Worm (Caenorhabditis elegans) whole organism, L3 larva: Measurements from ENCODE around the gene ztf-18.

Experiments
- ZK546.5 ChIP-seq: sonication (generic microtip); optimal IDR thresholded peaks from 2 replicates; lab custom pipeline; 2017; ENCODE audit warnings: missing biosample characterization, missing genetic modification characterization
- aly-2 ChIP-seq: fragments of 150-350 bp; optimal IDR thresholded peaks from 2 replicates; lab custom pipeline; 2014; ENCODE audit warnings: missing biosample characterization, missing genetic modification characterization
- ama-1 ChIP-seq: fragments of 150-350 bp; optimal IDR thresholded peaks from 2 replicates; lab custom pipeline; 2018
- ceh-28 ChIP-seq: fragments of 150-350 bp; optimal IDR thresholded peaks from 2 replicates; lab custom pipeline; 2014; ENCODE audit warnings: missing biosample characterization, missing genetic modification reagents, missing genetic modification characterization
- egl-27 ChIP-seq: sonication (generic microtip); optimal IDR thresholded peaks from 4 replicates; lab custom pipeline; 2017; ENCODE audit warnings: missing biosample characterization, missing genetic modification reagents, missing genetic modification characterization
- egl-5 ChIP-seq: fragments of 150-350 bp; optimal IDR thresholded peaks from 2 replicates; lab custom pipeline; 2017; ENCODE audit warnings: missing biosample characterization, missing genetic modification reagents, missing genetic modification characterization, inconsistent platforms
- elt-1 ChIP-seq: fragments of 150-350 bp; optimal IDR thresholded peaks from 2 replicates; lab custom pipeline; 2014; ENCODE audit warnings: missing biosample characterization, missing genetic modification characterization
- elt-2 ChIP-seq: sonication (generic microtip); optimal IDR thresholded peaks from 2 replicates; lab custom pipeline; 2016; ENCODE audit warnings: missing genetic modification reagents, mild to moderate bottlenecking, missing genetic modification characterization, missing compliant biosample characterization
- elt-3 ChIP-seq, 3 experiments: fragments of 150-350 bp in 1 of 3; sonication (generic microtip) in 2 of 3; optimal IDR thresholded peaks; 2 replicates in 2 of 3; 4 replicates in 1 of 3; lab custom pipeline; 2014 to 2017; ENCODE audit warnings: missing biosample characterization in 3 of 3, missing genetic modification characterization in 3 of 3
- eor-1 ChIP-seq, 2 experiments: fragments of 150-350 bp; optimal IDR thresholded peaks; 2 replicates each; lab custom pipeline; 2014 to 2018; ENCODE audit warnings: missing biosample characterization in 2 of 2, missing genetic modification characterization in 2 of 2
- fkh-2 ChIP-seq: fragments of 150-350 bp; optimal IDR thresholded peaks from 2 replicates; lab custom pipeline; 2014; ENCODE audit warnings: missing biosample characterization, missing genetic modification reagents, missing genetic modification characterization
- hmg-11 ChIP-seq: sonication (generic microtip); optimal IDR thresholded peaks from 2 replicates; lab custom pipeline; 2016; ENCODE audit warnings: missing genetic modification characterization, missing compliant biosample characterization
- lin-15B ChIP-seq: fragments of 150-350 bp; optimal IDR thresholded peaks from 2 replicates; lab custom pipeline; 2014; ENCODE audit warnings: missing biosample characterization, missing genetic modification characterization
- lin-39 ChIP-seq: fragments of 150-350 bp; optimal IDR thresholded peaks from 2 replicates; lab custom pipeline; 2018; ENCODE audit warnings: missing biosample characterization, missing genetic modification reagents, missing genetic modification characterization
- mml-1 ChIP-seq: fragments of 150-350 bp; sonication (generic microtip); optimal IDR thresholded peaks from 3 replicates; lab custom pipeline; 2014; ENCODE audit warnings: missing biosample characterization, missing genetic modification characterization
- nfya-1 ChIP-seq: sonication (generic microtip); optimal IDR thresholded peaks from 2 replicates; lab custom pipeline; 2017; ENCODE audit warnings: missing genetic modification characterization, mild to moderate bottlenecking, missing compliant biosample characterization, antibody characterized with exemption, moderate library complexity; ENCODE audit not compliant: insufficient read depth
- nhr-11 ChIP-seq: fragments of 150-350 bp; optimal IDR thresholded peaks from 2 replicates; lab custom pipeline; 2014; ENCODE audit warnings: missing biosample characterization, missing genetic modification characterization
- nhr-12 ChIP-seq: fragments of 150-350 bp; optimal IDR thresholded peaks from 2 replicates; lab custom pipeline; 2014; ENCODE audit warnings: missing biosample characterization, missing genetic modification characterization
- nhr-23 ChIP-seq: fragments of 150-350 bp; optimal IDR thresholded peaks from 2 replicates; lab custom pipeline; 2014; ENCODE audit warnings: missing biosample characterization, missing genetic modification reagents, missing genetic modification characterization
- nhr-237 ChIP-seq: fragments of 150-350 bp; optimal IDR thresholded peaks from 2 replicates; lab custom pipeline; 2014; ENCODE audit warnings: missing biosample characterization, missing genetic modification characterization
- nhr-25 ChIP-seq: sonication (generic microtip); optimal IDR thresholded peaks from 2 replicates; lab custom pipeline; 2017; ENCODE audit warnings: missing biosample characterization, missing genetic modification characterization
- nhr-43 ChIP-seq: sonication (generic microtip); optimal IDR thresholded peaks from 2 replicates; lab custom pipeline; 2016; ENCODE audit warnings: mild to moderate bottlenecking, missing genetic modification characterization, missing compliant biosample characterization; ENCODE audit not compliant: poor library complexity, severe bottlenecking
- nhr-67 ChIP-seq: fragments of 150-350 bp; optimal IDR thresholded peaks from 2 replicates; lab custom pipeline; 2014; ENCODE audit warnings: missing biosample characterization, missing genetic modification characterization
- nhr-76 ChIP-seq: fragments of 150-350 bp; sonication (generic microtip); optimal IDR thresholded peaks from 5 replicates; lab custom pipeline; 2014; ENCODE audit warnings: missing biosample characterization, missing genetic modification characterization
- pha-4 ChIP-seq: fragments of 150-350 bp; optimal IDR thresholded peaks from 2 replicates; lab custom pipeline; 2014; ENCODE audit warnings: missing biosample characterization, missing genetic modification reagents, missing genetic modification characterization
- pqm-1 ChIP-seq: fragments of 150-350 bp; optimal IDR thresholded peaks from 2 replicates; lab custom pipeline; 2017; ENCODE audit warnings: missing biosample characterization, missing genetic modification characterization, inconsistent platforms
- sea-2 ChIP-seq: fragments of 150-350 bp; sonication (generic microtip); optimal IDR thresholded peaks from 4 replicates; lab custom pipeline; 2014; ENCODE audit warnings: missing biosample characterization, missing genetic modification reagents, missing genetic modification characterization
- skn-1 ChIP-seq: fragments of 150-350 bp; optimal IDR thresholded peaks from 2 replicates; lab custom pipeline; 2014; ENCODE audit warnings: missing biosample characterization, missing genetic modification characterization
- unc-62 ChIP-seq: fragments of 150-350 bp; sonication (generic microtip); optimal IDR thresholded peaks from 4 replicates; lab custom pipeline; 2014; ENCODE audit warnings: missing biosample characterization, missing genetic modification reagents, missing genetic modification characterization
- zag-1 ChIP-seq: fragments of 150-350 bp; optimal IDR thresholded peaks from 2 replicates; lab custom pipeline; 2014; ENCODE audit warnings: missing biosample characterization, missing genetic modification characterization
- ztf-11 ChIP-seq: fragments of 150-350 bp; optimal IDR thresholded peaks from 2 replicates; lab custom pipeline; 2014; ENCODE audit warnings: missing biosample characterization, missing genetic modification characterization
- ztf-4 ChIP-seq: fragments of 150-350 bp; optimal IDR thresholded peaks from 2 replicates; lab custom pipeline; 2014; ENCODE audit warnings: missing biosample characterization, missing genetic modification characterization

Gene ztf-18

DNA sequence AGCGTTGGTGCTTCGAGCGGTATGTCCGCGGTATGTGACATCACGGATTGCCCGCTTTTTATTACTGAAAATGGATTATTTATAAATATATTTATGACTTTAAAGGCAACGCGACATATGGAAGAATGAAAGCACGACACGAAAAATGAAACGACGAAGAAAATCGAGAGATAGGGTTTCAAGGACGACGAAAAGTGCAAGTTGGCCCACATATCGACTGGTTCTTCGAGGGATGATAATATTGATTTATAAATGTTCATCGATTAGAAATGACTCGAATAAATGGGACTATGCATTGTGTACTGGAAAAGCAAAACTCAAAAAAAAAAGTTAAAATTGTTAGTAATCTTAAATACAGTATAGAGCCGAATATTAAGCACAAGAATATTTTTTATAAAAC lies 8.8 kb downstream of the ztf-18 start, which contains the start of gene zer-1:
TSS of gene zer-1 (minus strand) at position 68 of the 400 bp plus-strand sequence.
- TF ChIP-seq nhr-67 (tag; lab: Kevin White, UChicago) (no peak), egl-5 (tag; lab: Kevin White, UChicago) (no peak), lin-39 (tag; lab: Kevin White, UChicago) (no peak), ama-1 (lab: Kevin White, UChicago) (peak; percentile 21), skn-1 (tag; lab: Kevin White, UChicago) (no peak), eor-1 (tag; optimal IDR thresholded peaks at IDR 0.05; lab: Kevin White, UChicago) (no peak), mml-1 (tag; lab: Kevin White, UChicago) (no peak), nhr-23 (peak; percentile 37), ztf-11 (tag; lab: Kevin White, UChicago) (no peak), ceh-28 (tag; lab: Kevin White, UChicago) (peak; percentile 67), unc-62 (no peak), nhr-25 (tag; lab: Kevin White, UChicago) (peak; percentile 24), lin-15B (no peak), nhr-11 (tag; lab: Kevin White, UChicago) (no peak), nhr-43 (tag; lab: Kevin White, UChicago) (no peak), elt-2 (tag; lab: Kevin White, UChicago) (no peak)

DNA sequence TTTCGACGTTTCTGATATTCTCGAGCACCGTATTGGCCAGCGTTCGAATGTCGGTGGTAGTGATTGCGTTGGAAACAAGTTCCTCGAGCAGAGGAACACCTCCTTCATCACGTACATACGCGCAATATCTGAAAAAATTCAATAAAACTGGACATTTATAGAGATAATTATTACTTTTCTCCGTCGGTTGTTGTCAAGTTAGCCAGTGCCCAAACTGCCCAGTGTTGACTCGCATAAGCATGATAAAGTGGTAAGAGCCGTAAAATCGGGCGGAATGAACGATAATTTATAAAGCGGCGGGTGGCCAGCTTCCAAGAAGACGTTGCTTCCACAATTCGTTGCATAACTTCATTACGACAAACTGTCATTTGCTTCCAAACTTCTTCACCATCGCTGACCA lies 11.9 kb downstream of the ztf-18 start:
- no peak for TF ChIP-seq aly-2 (tag; lab: Kevin White, UChicago)
- TF ChIP-seq nfya-1 (tag; lab: Kevin White, UChicago) = no peak
- TF ChIP-seq sea-2 (GFP tag; lab: Kevin White, UChicago) = no peak
- TF ChIP-seq eor-1 (tag; optimal IDR thresholded peaks at IDR 0.05; lab: Kevin White, UChicago) = no peak
- no peak for TF ChIP-seq nhr-11 (tag; lab: Kevin White, UChicago)
- TF ChIP-seq elt-1 (tag; lab: Kevin White, UChicago) = no peak
- no peak for TF ChIP-seq elt-3 (tag; optimal IDR thresholded peaks at IDR 0.05; lab: Kevin White, UChicago)
- TF ChIP-seq mml-1 (tag; lab: Kevin White, UChicago) = no peak
- TF ChIP-seq ztf-4 (tag; lab: Kevin White, UChicago) = no peak

DNA sequence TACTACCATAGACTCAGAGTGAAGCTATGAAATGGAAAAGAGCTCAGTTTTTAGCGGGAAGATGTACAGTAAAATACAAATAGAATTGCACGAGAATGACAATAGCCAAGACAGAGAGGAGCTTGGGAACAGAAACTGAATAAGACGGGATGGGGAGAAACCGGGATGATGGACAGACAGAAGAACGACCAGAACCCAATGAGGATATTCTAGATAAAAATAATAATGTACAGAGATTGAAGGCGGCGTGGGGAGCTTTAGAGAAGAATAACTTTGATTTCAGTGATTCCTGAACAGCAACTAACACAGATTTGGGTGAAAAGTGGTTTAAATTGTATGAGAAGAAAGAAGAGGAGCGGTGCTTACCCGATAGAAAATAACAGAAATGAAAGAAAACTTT lies 14.1 kb downstream of the ztf-18 start:
- TF ChIP-seq lin-39 (tag; lab: Kevin White, UChicago) (no peak), fkh-2 (tag; lab: Kevin White, UChicago) (no peak), zag-1 (tag; lab: Kevin White, UChicago) (no peak), aly-2 (tag; lab: Kevin White, UChicago) (no peak), ama-1 (lab: Kevin White, UChicago) (no peak), nhr-237 (tag; lab: Kevin White, UChicago) (no peak), pha-4 (tag; lab: Kevin White, UChicago) (no peak), hmg-11 (no peak), nhr-23 (no peak), egl-27 (tag; lab: Kevin White, UChicago) (no peak), ceh-28 (tag; lab: Kevin White, UChicago) (no peak), ZK546.5 (tag; lab: Kevin White, UChicago) (no peak), nhr-76 (tag; lab: Kevin White, UChicago) (no peak), mml-1 (tag; lab: Kevin White, UChicago) (no peak), skn-1 (tag; lab: Kevin White, UChicago) (no peak)

DNA sequence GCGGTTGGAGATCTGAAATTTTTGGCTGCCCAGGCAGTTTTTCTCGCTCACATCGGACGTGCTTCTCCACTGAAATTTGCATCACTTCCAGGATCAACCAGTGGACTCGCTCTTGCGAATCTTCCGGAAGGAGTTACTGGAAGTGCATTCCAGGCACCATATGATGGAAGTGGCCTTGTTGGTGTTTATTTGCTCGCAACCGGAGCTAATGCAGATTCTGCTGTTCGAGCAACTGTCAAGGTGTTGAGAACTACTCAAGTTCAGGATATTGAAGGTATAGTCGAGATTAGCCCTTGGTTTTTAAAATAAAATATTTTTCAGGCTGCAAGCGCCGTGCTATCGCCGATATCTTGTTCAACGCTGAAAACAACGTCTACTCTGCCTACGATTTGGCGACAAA lies 14.7 kb downstream of the ztf-18 start:
- TF ChIP-seq hmg-11 (no peak), nhr-43 (tag; lab: Kevin White, UChicago) (peak; percentile 8)

DNA sequence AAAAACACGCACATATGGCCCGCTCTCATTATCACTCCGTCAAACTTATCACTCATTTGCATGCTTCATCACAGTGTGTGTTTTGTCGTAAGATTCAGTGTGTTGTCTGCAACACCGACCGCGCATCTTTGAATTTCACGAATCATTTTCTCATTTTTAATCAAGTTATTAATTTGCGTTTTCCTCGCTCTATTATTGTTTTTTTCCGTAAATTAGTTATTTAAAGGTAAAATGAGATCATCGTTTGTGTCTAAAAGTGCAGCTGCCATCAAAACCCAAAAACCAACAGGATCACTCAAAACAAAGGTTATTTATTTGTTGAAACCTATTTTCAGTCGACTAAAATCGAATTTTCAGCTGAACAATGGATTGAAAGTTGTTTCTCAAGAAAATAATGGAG lies 15.9 kb downstream of the ztf-18 start, which contains the start of the genes T24C4.5 and ucr-2.3:
TSS of gene T24C4.5 (minus strand) at position 101 of the 400 bp plus-strand sequence.
TSS of gene ucr-2.3 (plus strand) at position 227 of the 400 bp plus-strand sequence.
- TF ChIP-seq nhr-12 (tag; lab: Kevin White, UChicago) = no peak
- TF ChIP-seq, all 47 proteins: peak for 0

DNA sequence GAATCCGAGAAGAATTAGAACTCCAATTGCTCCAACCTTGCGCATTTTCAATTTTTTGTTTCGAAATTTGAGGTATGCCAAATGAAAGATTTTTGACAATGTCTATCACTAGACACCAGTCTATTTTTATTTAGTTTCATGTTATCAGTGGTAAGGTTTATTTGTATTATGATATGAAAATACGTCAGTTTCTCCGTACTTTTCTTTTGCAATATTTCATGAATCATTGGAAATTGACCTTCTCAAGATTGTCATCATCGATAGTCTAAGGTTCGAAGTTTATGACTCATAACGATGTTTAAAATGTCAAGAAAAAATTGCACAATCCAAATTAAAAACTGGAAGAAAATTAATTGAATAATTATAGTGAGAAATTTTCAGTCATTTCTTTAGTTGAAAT lies 22.1 kb downstream of the ztf-18 start, which contains the start of gene clc-19:
TSS of gene clc-19 (minus strand) at position 135 of the 400 bp plus-strand sequence.
- TF ChIP-seq elt-3 (tag; optimal IDR thresholded peaks at IDR 0.05; lab: Kevin White, UChicago) (no peak), pqm-1 (tag; lab: Kevin White, UChicago) (peak; percentile 90), ceh-28 (tag; lab: Kevin White, UChicago) (no peak), elt-2 (tag; lab: Kevin White, UChicago) (peak; percentile 30)
